Fruit fly (Drosophila melanogaster): ENCODE data around the gene CG3726.
A peak's percentile ranks its signal among the peaks of the same experiment; 100 is the strongest.

CG3726 gene

DNA sequence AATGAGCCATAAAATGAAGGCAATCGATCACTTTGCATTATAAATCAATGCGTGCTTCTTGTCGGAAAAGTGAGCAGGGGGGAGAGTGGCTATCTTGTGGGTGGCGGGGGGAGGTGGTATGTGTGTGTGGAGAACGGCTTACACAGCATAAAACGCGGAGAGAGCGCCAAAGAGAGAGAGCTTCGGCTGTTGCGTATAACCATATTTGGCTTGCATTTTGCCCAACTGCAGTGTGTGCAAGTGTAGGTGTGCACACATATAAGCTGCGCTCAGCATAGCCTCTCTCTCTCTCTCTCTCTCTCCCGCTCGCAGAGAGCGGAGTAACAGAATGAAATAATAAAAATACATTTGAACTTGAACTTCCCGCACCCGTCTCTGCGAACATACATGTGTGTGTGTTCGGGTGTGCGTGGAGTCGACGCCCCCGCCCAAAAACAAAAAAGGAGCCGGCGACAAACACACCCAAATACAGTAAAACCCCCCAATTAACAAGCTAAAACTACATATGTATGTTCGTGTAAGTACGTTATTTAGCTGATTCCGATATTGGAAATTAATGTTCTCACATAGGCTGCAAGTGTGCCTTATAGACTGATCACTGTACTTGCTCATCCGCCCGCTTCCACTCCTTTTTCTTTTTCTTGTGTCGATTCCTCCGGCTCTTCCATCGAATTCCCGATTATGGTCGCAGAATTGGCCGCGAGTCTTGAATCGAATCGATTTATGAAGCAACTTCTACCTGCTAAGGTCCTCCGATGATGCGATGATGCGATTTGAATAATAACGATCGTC lies 29.9 kb upstream of the CG3726 start (continued):
- TF ChIP-seq Blimp-1 (GFP tag; optimal IDR thresholded peaks at IDR 0.05) (no peak), Ets21C (GFP tag; optimal IDR thresholded peaks at IDR 0.05) (peak; percentile 83), spab (GFP tag; optimal IDR thresholded peaks at IDR 0.05) (peak; percentile 76), Sox102F (GFP tag; optimal IDR thresholded peaks at IDR 0.05) (peak; percentile 89), Sox14 (GFP tag; optimal IDR thresholded peaks at IDR 0.05) (peak; percentile 89), acj6 (GFP tag; optimal IDR thresholded peaks at IDR 0.05) (peak; percentile 85), vri (GFP tag; optimal IDR thresholded peaks at IDR 0.05) (peak; percentile 83), CG8632 (GFP tag; optimal IDR thresholded peaks at IDR 0.05) (peak; percentile 77), dsx (GFP tag; optimal IDR thresholded peaks at IDR 0.05; ENCODE audit: poor library complexity, severe bottlenecking) (peak; percentile 82), CG11762 (GFP tag; optimal IDR thresholded peaks at IDR 0.05; ENCODE audit: insufficient read depth) (peak; percentile 59), CG1621 (tag; optimal IDR thresholded peaks at IDR 0.05) (peak; percentile 83), Sox15 (GFP tag; optimal IDR thresholded peaks at IDR 0.05) (peak; percentile 68), salr (GFP tag; optimal IDR thresholded peaks at IDR 0.05) (peak; percentile 15 to 72), CG3032 (tag; optimal IDR thresholded peaks at IDR 0.05) (peak; percentile 73), CG9139 (GFP tag; optimal IDR thresholded peaks at IDR 0.05) (peak; percentile 60), CG11294 (GFP tag; IDR thresholded peaks at IDR 0.05) (0 out of 2 replicates have a peak, but pooled peaks have one; percentile 12), esn (GFP tag; optimal IDR thresholded peaks at IDR 0.05) (peak; percentile 90), CG10631 (GFP tag; optimal IDR thresholded peaks at IDR 0.05) (peak; percentile 83), CG16779 (tag; optimal IDR thresholded peaks at IDR 0.05) (peak; percentile 64), fkh (GFP tag; optimal IDR thresholded peaks at IDR 0.05) (no peak), CG34406 (GFP tag; optimal IDR thresholded peaks at IDR 0.05) (peak; percentile 83), CG11902 (GFP tag; optimal IDR thresholded peaks at IDR 0.05) (peak; percentile 78), fd59A (GFP tag; optimal IDR thresholded peaks at IDR 0.05) (peak; percentile 75), Eip75B (GFP tag; optimal IDR thresholded peaks at IDR 0.05) (peak; percentile 89), lz (GFP tag; optimal IDR thresholded peaks at IDR 0.05) (peak; percentile 91), CG6854 (GFP tag; optimal IDR thresholded peaks at IDR 0.05) (peak; percentile 78), CG6808 (GFP tag; optimal IDR thresholded peaks at IDR 0.05) (peak; percentile 75), Eip93F (GFP tag; optimal IDR thresholded peaks at IDR 0.05) (peak; percentile 42), Hr38 (GFP tag; optimal IDR thresholded peaks at IDR 0.05) (no peak), CG6276 (GFP tag; optimal IDR thresholded peaks at IDR 0.05) (no peak), Met (GFP tag; optimal IDR thresholded peaks at IDR 0.05) (peak; percentile 93), Smox (GFP tag; optimal IDR thresholded peaks at IDR 0.05) (peak; percentile 88), CG31627 (GFP tag; optimal IDR thresholded peaks at IDR 0.05) (peak; percentile 90), CG10669 (GFP tag; optimal IDR thresholded peaks at IDR 0.05) (peak; percentile 78), cyc (GFP tag; optimal IDR thresholded peaks at IDR 0.05) (peak; percentile 90), net (GFP tag; optimal IDR thresholded peaks at IDR 0.05) (peak; percentile 81), CG32006 (GFP tag; optimal IDR thresholded peaks at IDR 0.05) (peak; percentile 69), dac (GFP tag; optimal IDR thresholded peaks at IDR 0.05) (no peak), CG15336 (GFP tag; IDR thresholded peaks at IDR 0.05) (peak; percentile 51; the same call in 1 of the 2 replicates)

dm6 chrX:5888260-5888659 lies 28.6 kb upstream of the CG3726 start:
- TF ChIP-seq topi (GFP tag; optimal IDR thresholded peaks at IDR 0.05) (peak; percentile 51), Hr39 (GFP tag; optimal IDR thresholded peaks at IDR 0.05) (peak; percentile 26), CG6792 (GFP tag; optimal IDR thresholded peaks at IDR 0.05) (no peak), CG6163 (GFP tag; IDR thresholded peaks at IDR 0.05) (no peak), Eip78C (GFP tag) (peak; percentile 47), Sox102F (GFP tag; optimal IDR thresholded peaks at IDR 0.05) (peak; percentile 46), cyc (GFP tag; optimal IDR thresholded peaks at IDR 0.05) (peak; percentile 25), CG10631 (GFP tag; optimal IDR thresholded peaks at IDR 0.05) (peak; percentile 9), lz (GFP tag; optimal IDR thresholded peaks at IDR 0.05) (peak; percentile 26), CG10669 (GFP tag; optimal IDR thresholded peaks at IDR 0.05) (peak; percentile 35), CG31627 (GFP tag; optimal IDR thresholded peaks at IDR 0.05) (peak; percentile 42), CG4318 (GFP tag; optimal IDR thresholded peaks at IDR 0.05) (no peak), vri (GFP tag; optimal IDR thresholded peaks at IDR 0.05) (peak; percentile 29), pdm3 (GFP tag; optimal IDR thresholded peaks at IDR 0.05) (peak; percentile 9), CG16779 (tag; optimal IDR thresholded peaks at IDR 0.05) (no peak), net (GFP tag; optimal IDR thresholded peaks at IDR 0.05) (no peak), fkh (GFP tag; optimal IDR thresholded peaks at IDR 0.05) (no peak), Sox14 (GFP tag; optimal IDR thresholded peaks at IDR 0.05) (peak; percentile 8), esn (GFP tag; optimal IDR thresholded peaks at IDR 0.05) (peak; percentile 57), svp (GFP tag) (peak; percentile 75), Met (GFP tag; optimal IDR thresholded peaks at IDR 0.05) (peak; percentile 55), CG6808 (GFP tag; optimal IDR thresholded peaks at IDR 0.05) (peak; percentile 11), spab (GFP tag; optimal IDR thresholded peaks at IDR 0.05) (no peak), CG6276 (GFP tag; optimal IDR thresholded peaks at IDR 0.05) (no peak), Ets21C (GFP tag; optimal IDR thresholded peaks at IDR 0.05) (no peak), CG11294 (GFP tag; IDR thresholded peaks at IDR 0.05) (no peak)

Data from whole organism, prepupa.